Fruit fly (Drosophila melanogaster) whole organism, prepupa: ENCODE data around the gene CG8001.

Experiments
- Blimp-1 ChIP-seq: fragments of 200-800 bp; sonication (Bioruptor generic); optimal IDR thresholded peaks from 3 replicates; lab custom pipeline; 2017; ENCODE audit warnings: missing biosample characterization, missing genetic modification characterization, mild to moderate bottlenecking, moderate library complexity, missing genetic modification reagents
- CG10631 ChIP-seq: fragments of 200-800 bp; sonication (Bioruptor generic); optimal IDR thresholded peaks from 2 replicates; lab custom pipeline; 2016; ENCODE audit warnings: missing biosample characterization, missing genetic modification characterization
- CG10669 ChIP-seq: fragments of 200-800 bp; sonication (Bioruptor generic); optimal IDR thresholded peaks from 3 replicates; lab custom pipeline; 2018; ENCODE audit warnings: missing biosample characterization, mild to moderate bottlenecking, missing genetic modification characterization, moderate library complexity
- CG11294 ChIP-seq: fragments of 200-800 bp; sonication (Bioruptor generic); IDR thresholded peaks from 2 replicates; pipeline ENCODE4 v1.3.6; 2022; ENCODE audit warnings: missing biosample characterization, missing genetic modification characterization
- CG11762 ChIP-seq: fragments of 200-800 bp; sonication (Bioruptor generic); optimal IDR thresholded peaks from 3 replicates; lab custom pipeline; 2016; ENCODE audit warnings: missing biosample characterization, missing genetic modification characterization; ENCODE audit not compliant: insufficient read depth
- CG15336 ChIP-seq: fragments of 200-800 bp; sonication (Bioruptor generic); IDR thresholded peaks from 2 replicates; pipeline ENCODE4 v1.3.6; 2022; ENCODE audit warnings: missing biosample characterization, missing genetic modification characterization
- CG1621 ChIP-seq: fragments of 200-800 bp; sonication (Bioruptor generic); optimal IDR thresholded peaks from 3 replicates; lab custom pipeline; 2018; ENCODE audit warnings: missing biosample characterization, mild to moderate bottlenecking, missing genetic modification characterization
- CG16779 ChIP-seq: fragments of 200-800 bp; sonication (Bioruptor generic); optimal IDR thresholded peaks from 3 replicates; lab custom pipeline; 2017; ENCODE audit warnings: missing biosample characterization, mild to moderate bottlenecking, missing genetic modification characterization
- CG3032 ChIP-seq: fragments of 200-800 bp; optimal IDR thresholded peaks from 2 replicates; lab custom pipeline; 2019; ENCODE audit warnings: missing biosample characterization, mild to moderate bottlenecking, missing genetic modification characterization, moderate library complexity
- CG34406 ChIP-seq: fragments of 200-800 bp; sonication (Bioruptor generic); optimal IDR thresholded peaks from 3 replicates; lab custom pipeline; 2016; ENCODE audit warnings: missing biosample characterization, missing genetic modification characterization
- CG3919 ChIP-seq: fragments of 200-800 bp; sonication (Bioruptor generic); optimal IDR thresholded peaks from 3 replicates; lab custom pipeline; 2016; ENCODE audit warnings: missing biosample characterization, missing genetic modification characterization
- CG4318 ChIP-seq: fragments of 200-800 bp; sonication (Bioruptor generic); optimal IDR thresholded peaks from 3 replicates; lab custom pipeline; 2017; ENCODE audit warnings: missing biosample characterization, mild to moderate bottlenecking, missing genetic modification characterization
- CG6276 ChIP-seq: fragments of 200-800 bp; sonication (Bioruptor generic); optimal IDR thresholded peaks from 2 replicates; lab custom pipeline; 2017; ENCODE audit warnings: missing biosample characterization, mild to moderate bottlenecking, missing genetic modification characterization
- CG6808 ChIP-seq: fragments of 200-800 bp; sonication (Bioruptor generic); optimal IDR thresholded peaks from 3 replicates; lab custom pipeline; 2017; ENCODE audit warnings: missing biosample characterization, missing genetic modification characterization, mild to moderate bottlenecking, moderate library complexity, missing genetic modification reagents
- CG7368 ChIP-seq: fragments of 200-800 bp; sonication (Bioruptor generic); optimal IDR thresholded peaks from 3 replicates; lab custom pipeline; 2016; ENCODE audit warnings: missing biosample characterization, missing genetic modification characterization
- CG8319 ChIP-seq: fragments of 200-800 bp; sonication (Bioruptor generic); optimal IDR thresholded peaks from 3 replicates; lab custom pipeline; 2016; ENCODE audit warnings: missing biosample characterization, missing genetic modification characterization
- CG8632 ChIP-seq: fragments of 200-800 bp; sonication (Bioruptor generic); optimal IDR thresholded peaks from 3 replicates; lab custom pipeline; 2016; ENCODE audit warnings: missing biosample characterization, missing genetic modification characterization
- Eip78C ChIP-seq: fragments of 200-800 bp; sonication (Bioruptor generic); peaks from one replicate; lab custom pipeline; 2016; ENCODE audit warnings: missing biosample characterization, missing genetic modification characterization
- Eip93F ChIP-seq: fragments of 200-800 bp; sonication (Bioruptor generic); optimal IDR thresholded peaks from 2 replicates; lab custom pipeline; 2016; ENCODE audit warnings: missing biosample characterization, mild to moderate bottlenecking, missing genetic modification characterization
- Ets96B ChIP-seq: fragments of 200-800 bp; optimal IDR thresholded peaks from 2 replicates; lab custom pipeline; 2019; ENCODE audit warnings: missing biosample characterization, mild to moderate bottlenecking, missing genetic modification characterization, moderate library complexity
- Gug ChIP-seq: fragments of 200-800 bp; sonication (Bioruptor generic); IDR thresholded peaks from 2 replicates; pipeline ENCODE4 v1.3.6; 2022; ENCODE audit warnings: missing biosample characterization, missing genetic modification characterization
- Hr38 ChIP-seq: sonication (Bioruptor generic); optimal IDR thresholded peaks from 2 replicates; lab custom pipeline; 2016; ENCODE audit warnings: missing biosample characterization, missing genetic modification characterization
- Hr4 ChIP-seq: fragments of 200-800 bp; sonication (Bioruptor generic); optimal IDR thresholded peaks from 3 replicates; lab custom pipeline; 2016; ENCODE audit warnings: missing biosample characterization, missing genetic modification characterization
- Met ChIP-seq: fragments of 200-800 bp; sonication (Bioruptor generic); optimal IDR thresholded peaks from 3 replicates; lab custom pipeline; 2016; ENCODE audit warnings: missing biosample characterization, missing genetic modification characterization
- OdsH ChIP-seq: fragments of 200-800 bp; sonication (Bioruptor generic); optimal IDR thresholded peaks from 3 replicates; lab custom pipeline; 2016; ENCODE audit warnings: missing biosample characterization, missing genetic modification characterization
- Sox102F ChIP-seq: fragments of 200-800 bp; sonication (Bioruptor generic); optimal IDR thresholded peaks from 2 replicates; lab custom pipeline; 2016; ENCODE audit warnings: missing biosample characterization, mild to moderate bottlenecking, missing genetic modification characterization
- Sox15 ChIP-seq: fragments of 200-800 bp; sonication (Bioruptor generic); optimal IDR thresholded peaks from 3 replicates; lab custom pipeline; 2016; ENCODE audit warnings: missing biosample characterization, missing genetic modification characterization
- achi ChIP-seq: fragments of 200-800 bp; sonication (Bioruptor generic); optimal IDR thresholded peaks from 3 replicates; lab custom pipeline; 2016; ENCODE audit warnings: missing biosample characterization, missing genetic modification characterization
- dsx ChIP-seq: fragments of 200-800 bp; optimal IDR thresholded peaks from 3 replicates; lab custom pipeline; 2019; ENCODE audit warnings: missing biosample characterization, mild to moderate bottlenecking, missing genetic modification characterization, moderate library complexity; ENCODE audit not compliant: poor library complexity, severe bottlenecking
- esn ChIP-seq: fragments of 200-800 bp; sonication (Bioruptor generic); optimal IDR thresholded peaks from 2 replicates; lab custom pipeline; 2016; ENCODE audit warnings: missing biosample characterization, mild to moderate bottlenecking, missing genetic modification characterization, moderate library complexity
- lz ChIP-seq: fragments of 200-800 bp; sonication (Bioruptor generic); optimal IDR thresholded peaks from 3 replicates; lab custom pipeline; 2016; ENCODE audit warnings: missing biosample characterization, missing genetic modification characterization
- net ChIP-seq: fragments of 200-800 bp; sonication (Bioruptor generic); optimal IDR thresholded peaks from 3 replicates; lab custom pipeline; 2016; ENCODE audit warnings: missing biosample characterization, missing genetic modification characterization
- spab ChIP-seq: fragments of 200-800 bp; sonication (Bioruptor generic); optimal IDR thresholded peaks from 2 replicates; lab custom pipeline; 2017; ENCODE audit warnings: missing biosample characterization, mild to moderate bottlenecking, missing genetic modification characterization, missing genetic modification reagents
- ss ChIP-seq, 2 experiments: fragments of 200-800 bp; sonication (Bioruptor generic); optimal IDR thresholded peaks; 2 replicates in 1 of 2; 3 replicates in 1 of 2; lab custom pipeline; 2017 to 2018; ENCODE audit warnings: mild to moderate bottlenecking in 2 of 2, missing biosample characterization in 2 of 2, missing genetic modification characterization in 2 of 2, moderate library complexity in 1 of 2
- svp ChIP-seq: fragments of 200-800 bp; sonication (Bioruptor generic); peaks from one replicate; lab custom pipeline; 2016; ENCODE audit warnings: missing biosample characterization, missing genetic modification characterization
- vri ChIP-seq: fragments of 200-800 bp; sonication (Bioruptor generic); optimal IDR thresholded peaks from 3 replicates; lab custom pipeline; 2016; ENCODE audit warnings: missing biosample characterization, mild to moderate bottlenecking, missing genetic modification characterization

CG8001 gene

DNA sequence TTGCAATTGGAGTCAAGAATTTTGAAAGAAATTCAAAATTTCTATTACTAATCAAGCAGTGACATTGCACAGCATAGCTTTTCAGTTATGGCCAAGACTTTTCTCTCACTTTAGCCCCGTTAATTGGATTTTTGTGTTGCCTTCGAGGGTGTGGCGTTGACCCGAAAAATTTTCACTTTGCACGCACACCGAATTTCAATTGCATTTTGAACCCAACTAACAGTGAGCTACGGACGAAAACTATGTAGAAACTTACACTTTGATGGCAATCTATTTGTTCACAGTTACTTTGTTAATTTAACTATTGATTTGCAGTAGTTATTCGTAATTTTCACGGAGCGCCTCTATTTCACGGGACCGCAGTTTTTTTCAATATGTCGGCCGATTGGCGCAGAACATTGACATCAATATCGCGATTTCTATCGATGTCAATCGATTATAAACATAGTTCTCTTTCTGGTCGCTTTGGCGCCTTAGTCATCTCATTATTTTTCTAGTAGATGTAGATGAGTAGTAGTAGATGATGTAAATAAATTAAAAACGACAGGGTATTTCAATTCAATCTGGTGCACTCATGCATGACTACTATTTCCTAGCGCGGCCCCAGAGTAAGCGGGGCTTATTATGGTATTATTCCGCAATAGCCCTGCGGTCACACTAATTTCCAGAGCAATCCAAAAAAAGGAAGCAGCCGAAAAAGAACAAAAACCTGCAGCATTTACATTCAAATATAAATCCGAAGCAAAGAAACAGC, 39.2 kb downstream of the CG8001 start, which contains the start of the genes alpha-Spec, dlt and Cdc37 (continued):
- TF ChIP-seq Met (no peak), Eip78C (GFP tag; lab: Kevin White, UChicago) (no peak), OdsH (GFP tag; lab: Kevin White, UChicago) (no peak), vri (no peak), CG4318 (GFP tag; lab: Kevin White, UChicago) (no peak), lz (GFP tag; lab: Kevin White, UChicago) (peak; percentile 35), Gug (GFP tag; lab: Robert Waterston, UW) (no peak), dsx (peak; percentile 49), svp (GFP tag; lab: Kevin White, UChicago) (no peak), Blimp-1 (GFP tag; lab: Kevin White, UChicago) (no peak), spab (GFP tag; lab: Kevin White, UChicago) (no peak), CG6808 (GFP tag; lab: Kevin White, UChicago) (no peak), CG8319 (no peak), Sox15 (GFP tag; lab: Kevin White, UChicago) (no peak), CG7368 (GFP tag; lab: Kevin White, UChicago) (no peak), CG34406 (GFP tag; lab: Kevin White, UChicago) (no peak), CG15336 (GFP tag; lab: Robert Waterston, UW) (no peak; the same call in 1 of the 2 replicates), CG10669 (GFP tag; lab: Kevin White, UChicago) (no peak), CG3919 (GFP tag; lab: Kevin White, UChicago) (no peak), esn (GFP tag; lab: Kevin White, UChicago) (peak; percentile 39), net (no peak), CG3032 (tag; lab: Kevin White, UChicago) (peak; percentile 21), achi (GFP tag; lab: Kevin White, UChicago) (no peak), Ets96B (tag; lab: Kevin White, UChicago) (peak; percentile 61), ss (GFP tag; optimal IDR thresholded peaks at IDR 0.05; lab: Kevin White, UChicago) (no peak), CG10631 (GFP tag; lab: Kevin White, UChicago) (no peak), CG11294 (no peak), CG11762 (no peak), Eip93F (no peak), CG8632 (GFP tag; lab: Kevin White, UChicago) (no peak)

- TF ChIP-seq Hr38 (GFP tag; lab: Kevin White, UChicago): no peak
- TF ChIP-seq, all 60 proteins: peak for 0
Observed at dm6 chr3L:1797005-1797404, 41.0 kb downstream of the CG8001 start, which contains the start of gene CG12020. Gene CG12020 (plus strand): TSS chr3L:1797305.

dm6 chr3L:1798649-1799048, 42.7 kb downstream of the CG8001 start, which contains the start of gene Patj:
Gene Patj (plus strand): TSS chr3L:1798803.
- TF ChIP-seq Sox102F (GFP tag; lab: Kevin White, UChicago) (no peak), CG6276 (GFP tag; lab: Kevin White, UChicago) (no peak), CG16779 (no peak), dsx (no peak), CG10669 (GFP tag; lab: Kevin White, UChicago) (no peak)

- TF ChIP-seq dsx (no peak), CG11294 (no peak), CG11762 (no peak), CG1621 (tag; lab: Kevin White, UChicago) (peak; percentile 66), esn (GFP tag; lab: Kevin White, UChicago) (peak; percentile 32), OdsH (GFP tag; lab: Kevin White, UChicago) (no peak), Hr4 (no peak)
Observed at dm6 chr3L:1802802-1803201, 46.8 kb downstream of the CG8001 start, which contains the start of the genes JTBR and CG42676. Gene JTBR (minus strand): TSS chr3L:1802856. Gene CG42676 (plus strand): TSS chr3L:1803107.
